Fruit fly (Drosophila melanogaster) whole organism, prepupa: ENCODE measurements around the gene CG32727.
A peak's percentile ranks its signal among the peaks of the same experiment; 100 is the strongest.

ENCODE experiments used
- Blimp-1 ChIP-seq: fragments of 200-800 bp; sonication (Bioruptor generic); optimal IDR thresholded peaks from 3 replicates; lab custom pipeline; 2017; ENCODE audit warnings: missing biosample characterization, missing genetic modification characterization, mild to moderate bottlenecking, moderate library complexity, missing genetic modification reagents
- CG10631 ChIP-seq: fragments of 200-800 bp; sonication (Bioruptor generic); optimal IDR thresholded peaks from 2 replicates; lab custom pipeline; 2016; ENCODE audit warnings: missing biosample characterization, missing genetic modification characterization
- CG11902 ChIP-seq: fragments of 200-800 bp; sonication (Bioruptor generic); optimal IDR thresholded peaks from 3 replicates; lab custom pipeline; 2016; ENCODE audit warnings: missing biosample characterization, missing genetic modification characterization
- CG15336 ChIP-seq: fragments of 200-800 bp; sonication (Bioruptor generic); IDR thresholded peaks from 2 replicates; pipeline ENCODE4 v1.3.6; 2022; ENCODE audit warnings: missing biosample characterization, missing genetic modification characterization
- CG1621 ChIP-seq: fragments of 200-800 bp; sonication (Bioruptor generic); optimal IDR thresholded peaks from 3 replicates; lab custom pipeline; 2018; ENCODE audit warnings: missing biosample characterization, mild to moderate bottlenecking, missing genetic modification characterization
- CG16779 ChIP-seq: fragments of 200-800 bp; sonication (Bioruptor generic); optimal IDR thresholded peaks from 3 replicates; lab custom pipeline; 2017; ENCODE audit warnings: missing biosample characterization, mild to moderate bottlenecking, missing genetic modification characterization
- CG32006 ChIP-seq: fragments of 200-800 bp; sonication (Bioruptor generic); optimal IDR thresholded peaks from 3 replicates; lab custom pipeline; 2017; ENCODE audit warnings: missing biosample characterization, mild to moderate bottlenecking, missing genetic modification characterization
- CG3919 ChIP-seq: fragments of 200-800 bp; sonication (Bioruptor generic); optimal IDR thresholded peaks from 3 replicates; lab custom pipeline; 2016; ENCODE audit warnings: missing biosample characterization, missing genetic modification characterization
- CG6163 ChIP-seq: fragments of 200-800 bp; sonication (Bioruptor generic); IDR thresholded peaks from 3 replicates; pipeline ENCODE4 v1.3.6; 2022; ENCODE audit warnings: missing biosample characterization, missing genetic modification characterization
- CG6276 ChIP-seq: fragments of 200-800 bp; sonication (Bioruptor generic); optimal IDR thresholded peaks from 2 replicates; lab custom pipeline; 2017; ENCODE audit warnings: missing biosample characterization, mild to moderate bottlenecking, missing genetic modification characterization
- CG6792 ChIP-seq: fragments of 200-800 bp; sonication (Bioruptor generic); optimal IDR thresholded peaks from 3 replicates; lab custom pipeline; 2016; ENCODE audit warnings: missing biosample characterization, missing genetic modification characterization
- CG6808 ChIP-seq: fragments of 200-800 bp; sonication (Bioruptor generic); optimal IDR thresholded peaks from 3 replicates; lab custom pipeline; 2017; ENCODE audit warnings: missing biosample characterization, missing genetic modification characterization, mild to moderate bottlenecking, moderate library complexity, missing genetic modification reagents
- CG6854 ChIP-seq: fragments of 200-800 bp; sonication (Bioruptor generic); optimal IDR thresholded peaks from 2 replicates; lab custom pipeline; 2017; ENCODE audit warnings: missing biosample characterization, mild to moderate bottlenecking, missing genetic modification characterization
- CG8119 ChIP-seq: fragments of 200-800 bp; sonication (Bioruptor generic); IDR thresholded peaks from 3 replicates; pipeline ENCODE4 v1.3.6; 2022; ENCODE audit warnings: missing biosample characterization, missing genetic modification characterization
- CG9139 ChIP-seq: fragments of 200-800 bp; sonication (Bioruptor generic); optimal IDR thresholded peaks from 3 replicates; lab custom pipeline; 2017; ENCODE audit warnings: missing biosample characterization, mild to moderate bottlenecking, missing genetic modification characterization
- Eip75B ChIP-seq: fragments of 200-800 bp; sonication (Bioruptor generic); optimal IDR thresholded peaks from 3 replicates; lab custom pipeline; 2016; ENCODE audit warnings: missing biosample characterization, missing genetic modification characterization
- Eip78C ChIP-seq: fragments of 200-800 bp; sonication (Bioruptor generic); peaks from one replicate; lab custom pipeline; 2016; ENCODE audit warnings: missing biosample characterization, missing genetic modification characterization
- Eip93F ChIP-seq: fragments of 200-800 bp; sonication (Bioruptor generic); optimal IDR thresholded peaks from 2 replicates; lab custom pipeline; 2016; ENCODE audit warnings: missing biosample characterization, mild to moderate bottlenecking, missing genetic modification characterization
- Ets21C ChIP-seq: fragments of 200-800 bp; sonication (Bioruptor generic); optimal IDR thresholded peaks from 3 replicates; lab custom pipeline; 2016; ENCODE audit warnings: missing biosample characterization, missing genetic modification characterization
- Ets96B ChIP-seq: fragments of 200-800 bp; optimal IDR thresholded peaks from 2 replicates; lab custom pipeline; 2019; ENCODE audit warnings: missing biosample characterization, mild to moderate bottlenecking, missing genetic modification characterization, moderate library complexity
- Gug ChIP-seq: fragments of 200-800 bp; sonication (Bioruptor generic); IDR thresholded peaks from 2 replicates; pipeline ENCODE4 v1.3.6; 2022; ENCODE audit warnings: missing biosample characterization, missing genetic modification characterization
- Hr39 ChIP-seq: fragments of 200-800 bp; sonication (Bioruptor generic); optimal IDR thresholded peaks from 2 replicates; lab custom pipeline; 2016; ENCODE audit warnings: missing biosample characterization, missing genetic modification characterization
- Hr4 ChIP-seq: fragments of 200-800 bp; sonication (Bioruptor generic); optimal IDR thresholded peaks from 3 replicates; lab custom pipeline; 2016; ENCODE audit warnings: missing biosample characterization, missing genetic modification characterization
- OdsH ChIP-seq: fragments of 200-800 bp; sonication (Bioruptor generic); optimal IDR thresholded peaks from 3 replicates; lab custom pipeline; 2016; ENCODE audit warnings: missing biosample characterization, missing genetic modification characterization
- Smox ChIP-seq: fragments of 200-800 bp; sonication (Bioruptor generic); optimal IDR thresholded peaks from 3 replicates; lab custom pipeline; 2016; ENCODE audit warnings: missing biosample characterization, missing genetic modification characterization
- Sox14 ChIP-seq: fragments of 200-800 bp; sonication (Bioruptor generic); optimal IDR thresholded peaks from 3 replicates; lab custom pipeline; 2016; ENCODE audit warnings: missing biosample characterization, missing genetic modification characterization
- cyc ChIP-seq: fragments of 200-800 bp; sonication (Bioruptor generic); optimal IDR thresholded peaks from 3 replicates; lab custom pipeline; 2016; ENCODE audit warnings: missing biosample characterization, missing genetic modification characterization
- dac ChIP-seq: fragments of 200-800 bp; sonication (Bioruptor generic); optimal IDR thresholded peaks from 2 replicates; lab custom pipeline; 2017; ENCODE audit warnings: missing biosample characterization, mild to moderate bottlenecking, missing genetic modification characterization
- esn ChIP-seq: fragments of 200-800 bp; sonication (Bioruptor generic); optimal IDR thresholded peaks from 2 replicates; lab custom pipeline; 2016; ENCODE audit warnings: missing biosample characterization, mild to moderate bottlenecking, missing genetic modification characterization, moderate library complexity
- fd59A ChIP-seq: fragments of 200-800 bp; sonication (Bioruptor generic); optimal IDR thresholded peaks from 2 replicates; lab custom pipeline; 2017; ENCODE audit warnings: missing biosample characterization, mild to moderate bottlenecking, missing genetic modification characterization, missing genetic modification reagents
- fkh ChIP-seq: fragments of 200-800 bp; sonication (Bioruptor generic); optimal IDR thresholded peaks from 3 replicates; lab custom pipeline; 2017; ENCODE audit warnings: missing biosample characterization, mild to moderate bottlenecking, missing genetic modification characterization, moderate library complexity
- lz ChIP-seq: fragments of 200-800 bp; sonication (Bioruptor generic); optimal IDR thresholded peaks from 3 replicates; lab custom pipeline; 2016; ENCODE audit warnings: missing biosample characterization, missing genetic modification characterization
- net ChIP-seq: fragments of 200-800 bp; sonication (Bioruptor generic); optimal IDR thresholded peaks from 3 replicates; lab custom pipeline; 2016; ENCODE audit warnings: missing biosample characterization, missing genetic modification characterization
- pdm3 ChIP-seq: fragments of 200-800 bp; sonication (Bioruptor generic); optimal IDR thresholded peaks from 3 replicates; lab custom pipeline; 2016; ENCODE audit warnings: missing biosample characterization, missing genetic modification characterization
- salr ChIP-seq, 2 experiments: fragments of 200-800 bp; sonication (Bioruptor generic); optimal IDR thresholded peaks; 3 replicates each; lab custom pipeline; 2016 to 2018; ENCODE audit warnings: missing biosample characterization in 2 of 2, missing genetic modification characterization in 2 of 2, mild to moderate bottlenecking in 1 of 2
- spab ChIP-seq: fragments of 200-800 bp; sonication (Bioruptor generic); optimal IDR thresholded peaks from 2 replicates; lab custom pipeline; 2017; ENCODE audit warnings: missing biosample characterization, mild to moderate bottlenecking, missing genetic modification characterization, missing genetic modification reagents
- ss ChIP-seq, 2 experiments: fragments of 200-800 bp; sonication (Bioruptor generic); optimal IDR thresholded peaks; 2 replicates in 1 of 2; 3 replicates in 1 of 2; lab custom pipeline; 2017 to 2018; ENCODE audit warnings: mild to moderate bottlenecking in 2 of 2, missing biosample characterization in 2 of 2, missing genetic modification characterization in 2 of 2, moderate library complexity in 1 of 2
- topi ChIP-seq: fragments of 200-800 bp; sonication (Bioruptor generic); optimal IDR thresholded peaks from 3 replicates; lab custom pipeline; 2016; ENCODE audit warnings: missing biosample characterization, missing genetic modification characterization

The CG32727 gene

dm6 chrX:7406908-7407307 lies at the start of gene CG32727:
TSS of gene CG32727 (plus strand) at chrX:7407208.
- no peak for TF ChIP-seq CG1621
- no peak for TF ChIP-seq Blimp-1
- no peak for TF ChIP-seq fkh (GFP tag; lab: Kevin White, UChicago)
- no peak for TF ChIP-seq cyc
- TF ChIP-seq CG15336 (GFP tag; lab: Robert Waterston, UW): no peak
- no peak for TF ChIP-seq Sox14 (GFP tag; lab: Kevin White, UChicago)
- no peak for TF ChIP-seq CG32006 (GFP tag; lab: Kevin White, UChicago)
- TF ChIP-seq CG8119 (GFP tag; lab: Robert Waterston, UW): no peak
- no peak for TF ChIP-seq Hr4 (GFP tag; lab: Kevin White, UChicago)
- no peak for TF ChIP-seq lz (GFP tag; lab: Kevin White, UChicago)
- TF ChIP-seq topi (GFP tag; lab: Kevin White, UChicago): no peak
- TF ChIP-seq esn (GFP tag; lab: Kevin White, UChicago): no peak
- no peak for TF ChIP-seq CG3919 (GFP tag; lab: Kevin White, UChicago)
- TF ChIP-seq spab (GFP tag; lab: Kevin White, UChicago): no peak

DNA sequence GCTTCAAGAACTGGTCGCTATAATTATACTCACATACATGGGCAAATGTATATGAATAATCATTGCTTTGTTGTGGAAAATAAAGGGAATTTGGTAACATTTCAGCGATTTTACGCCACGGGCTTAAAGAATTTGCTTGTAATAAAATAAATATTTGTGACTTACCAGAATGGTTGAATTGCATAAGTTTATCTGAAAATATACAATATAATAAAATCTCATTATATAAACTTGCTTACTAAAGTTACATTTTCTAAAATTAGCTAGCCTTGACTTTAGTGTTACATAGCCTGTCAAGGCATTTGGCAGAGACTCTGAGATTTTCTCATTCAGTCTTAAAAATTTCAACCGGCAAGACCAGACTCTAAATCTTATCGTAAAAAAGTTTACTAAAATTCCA lies 48.5 kb upstream of the CG32727 start, which contains the start of gene CG1999:
CG1999 (plus strand) TSS at position 301 of the 400 bp plus-strand sequence.
- no peak for TF ChIP-seq CG11902 (GFP tag; lab: Kevin White, UChicago)
- TF ChIP-seq dac (GFP tag; lab: Kevin White, UChicago): no peak
- no peak for TF ChIP-seq esn (GFP tag; lab: Kevin White, UChicago)
- TF ChIP-seq net (GFP tag; lab: Kevin White, UChicago): no peak
- TF ChIP-seq CG6792 (GFP tag; lab: Kevin White, UChicago): no peak
- no peak for TF ChIP-seq CG8119 (GFP tag; lab: Robert Waterston, UW)
- no peak for TF ChIP-seq CG3919 (GFP tag; lab: Kevin White, UChicago)

DNA sequence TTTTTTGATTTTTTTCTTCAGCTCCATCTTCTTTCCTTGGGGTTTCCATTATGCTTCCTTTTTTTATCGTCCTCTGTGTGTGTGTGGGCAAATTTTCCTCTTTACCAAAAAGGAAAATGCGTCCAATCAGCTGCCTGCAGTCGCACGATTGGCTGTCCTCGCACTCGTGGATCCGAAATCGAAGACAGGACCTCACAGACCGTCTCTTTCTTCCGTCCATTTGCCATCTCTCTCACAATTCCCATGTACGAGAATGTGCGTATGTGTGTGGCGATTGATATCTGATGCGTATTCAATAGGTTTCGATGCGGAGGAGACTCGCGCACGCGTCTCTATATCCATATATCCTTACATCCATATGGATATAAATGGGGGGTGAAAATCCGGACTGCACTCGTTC lies 38.6 kb upstream of the CG32727 start:
- no peak for TF ChIP-seq salr (GFP tag; optimal IDR thresholded peaks at IDR 0.05; lab: Kevin White, UChicago)
- no peak for TF ChIP-seq CG8119 (GFP tag; lab: Robert Waterston, UW)
- no peak for TF ChIP-seq net (GFP tag; lab: Kevin White, UChicago)
- no peak for TF ChIP-seq Eip75B (GFP tag; lab: Kevin White, UChicago)

- TF ChIP-seq topi (GFP tag; lab: Kevin White, UChicago) (peak; percentile 14), CG6276 (GFP tag; lab: Kevin White, UChicago) (no peak), ss (GFP tag; optimal IDR thresholded peaks at IDR 0.05; lab: Kevin White, UChicago) (peak in 1 of 2 experiments; percentile 3), Smox (peak; percentile 4), pdm3 (GFP tag; lab: Kevin White, UChicago) (peak; percentile 5), Hr39 (GFP tag; lab: Kevin White, UChicago) (peak; percentile 10), OdsH (GFP tag; lab: Kevin White, UChicago) (peak; percentile 13), CG6808 (no peak), Eip78C (GFP tag; lab: Kevin White, UChicago) (peak; percentile 60), CG3919 (GFP tag; lab: Kevin White, UChicago) (no peak), CG10631 (GFP tag; lab: Kevin White, UChicago) (peak; percentile 23), Ets96B (peak; percentile 23), Eip93F (no peak)
These were observed 34.5 kb upstream of the CG32727 start for dm6 chrX:7372475-7372874.

DNA sequence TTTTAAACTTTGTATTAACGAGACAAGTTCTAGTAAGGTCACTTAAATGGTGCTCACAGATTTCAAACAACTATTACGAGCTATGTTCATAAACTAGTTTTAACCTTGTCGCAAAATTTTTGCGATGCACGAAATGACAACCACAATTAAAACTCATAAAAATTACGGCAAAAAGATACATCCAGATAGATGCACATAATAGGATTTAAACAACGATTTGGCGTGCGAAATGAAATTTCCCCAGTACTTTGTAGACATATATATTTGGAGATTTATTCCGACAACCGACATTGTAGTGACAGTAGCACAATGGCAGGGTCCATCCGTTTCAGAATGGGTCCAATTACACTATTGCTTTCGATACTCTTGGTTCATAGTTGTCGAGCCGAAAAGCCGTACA lies 29.2 kb upstream of the CG32727 start, which contains the start of gene CheA7a:
CheA7a (plus strand) TSS at position 301 of the 400 bp plus-strand sequence.
- no peak for TF ChIP-seq Eip78C (GFP tag; lab: Kevin White, UChicago)
- TF ChIP-seq fkh (GFP tag; lab: Kevin White, UChicago): no peak
- no peak for TF ChIP-seq fd59A
- TF ChIP-seq Ets21C (GFP tag; lab: Kevin White, UChicago): no peak
- no peak for TF ChIP-seq CG9139 (GFP tag; lab: Kevin White, UChicago)
- TF ChIP-seq Gug (GFP tag; lab: Robert Waterston, UW): no peak
- TF ChIP-seq CG6163 (GFP tag; lab: Robert Waterston, UW): no peak
- TF ChIP-seq CG16779 (tag; lab: Kevin White, UChicago): no peak
- TF ChIP-seq CG6854 (GFP tag; lab: Kevin White, UChicago): no peak
- TF ChIP-seq OdsH (GFP tag; lab: Kevin White, UChicago): no peak
- no peak for TF ChIP-seq CG11902 (GFP tag; lab: Kevin White, UChicago)
- TF ChIP-seq, all 60 proteins: peak for 0
